Worm (Caenorhabditis elegans) whole organism, early embryonic: ENCODE measurements around the gene F13H8.12.

Experiments
- B0310.2 ChIP-seq: sonication (generic microtip); optimal IDR thresholded peaks from 2 replicates; lab custom pipeline; 2016; ENCODE audit warnings: mild to moderate bottlenecking, missing genetic modification characterization, missing compliant biosample characterization
- F13C5.2 ChIP-seq: sonication (generic microtip); optimal IDR thresholded peaks from 2 replicates; lab custom pipeline; 2017; ENCODE audit warnings: mild to moderate bottlenecking, missing genetic modification characterization, inconsistent platforms, missing compliant biosample characterization
- aly-1 ChIP-seq: sonication (generic microtip); optimal IDR thresholded peaks from 2 replicates; lab custom pipeline; 2016; ENCODE audit warnings: missing genetic modification characterization, missing compliant biosample characterization
- ama-1 ChIP-seq: fragments of 150-350 bp; optimal IDR thresholded peaks from 2 replicates; lab custom pipeline; 2014
- ceh-36 ChIP-seq: sonication (generic microtip); optimal IDR thresholded peaks from 2 replicates; lab custom pipeline; 2016; ENCODE audit warnings: missing genetic modification characterization, inconsistent platforms, missing compliant biosample characterization
- ets-7 ChIP-seq: sonication (generic microtip); optimal IDR thresholded peaks from 2 replicates; lab custom pipeline; 2016; ENCODE audit warnings: missing genotype, missing genetic modification characterization, missing compliant biosample characterization
- flt-1 ChIP-seq: fragments of 200-800 bp; sonication (Bioruptor generic); IDR thresholded peaks from 2 replicates; pipeline ENCODE4 v1.3.6; 2022; ENCODE audit warnings: missing genetic modification characterization, missing compliant biosample characterization
- hmbx-1 ChIP-seq: sonication (generic microtip); optimal IDR thresholded peaks from 2 replicates; lab custom pipeline; 2016; ENCODE audit warnings: mild to moderate bottlenecking, missing genetic modification characterization, missing compliant biosample characterization
- hmg-4 ChIP-seq: fragments of 200-800 bp; sonication (Bioruptor generic); optimal IDR thresholded peaks from 2 replicates; lab custom pipeline; 2018; ENCODE audit warnings: mild to moderate bottlenecking, missing genetic modification characterization, missing compliant biosample characterization
- hnd-1 ChIP-seq: sonication (generic microtip); optimal IDR thresholded peaks from 2 replicates; lab custom pipeline; 2016; ENCODE audit warnings: missing genetic modification characterization, missing compliant biosample characterization
- scrt-1 ChIP-seq: fragments of 200-800 bp; sonication (Bioruptor generic); IDR thresholded peaks from 2 replicates; pipeline ENCODE4 v1.3.6; 2022; ENCODE audit warnings: missing genetic modification characterization, missing compliant biosample characterization
- tbx-11 ChIP-seq: fragments of 200-800 bp; sonication (Bioruptor generic); IDR thresholded peaks from 2 replicates; pipeline ENCODE4 v1.3.6; 2022; ENCODE audit warnings: missing genetic modification characterization, missing compliant biosample characterization
- tbx-37 ChIP-seq: fragments of 200-800 bp; sonication (Bioruptor generic); conservative IDR thresholded peaks from 2 replicates; pipeline ENCODE4 v1.3.6; 2022; ENCODE audit warnings: missing genetic modification reagents, missing genetic modification characterization, missing compliant biosample characterization
- tra-4 ChIP-seq: sonication (generic microtip); optimal IDR thresholded peaks from 2 replicates; lab custom pipeline; 2017; ENCODE audit warnings: missing genetic modification characterization, missing compliant biosample characterization

DNA sequence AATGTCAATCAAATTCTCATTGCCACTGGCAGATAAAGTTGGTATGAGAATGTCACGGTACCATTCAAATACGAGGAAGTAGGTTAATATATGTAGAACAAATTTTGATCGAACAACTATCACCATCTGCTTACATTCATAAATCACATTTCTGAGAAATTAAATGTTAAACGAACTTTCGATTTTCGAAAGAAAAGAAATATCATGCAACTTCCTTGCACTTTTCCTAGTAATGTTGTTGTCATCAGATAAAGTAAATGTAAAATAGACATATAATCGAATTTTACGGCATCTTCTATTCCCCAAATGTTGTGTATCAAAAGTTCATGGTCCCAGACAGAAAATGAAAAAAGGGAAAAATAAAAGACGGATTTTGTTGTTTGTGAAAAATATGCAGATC, 49.1 kb downstream of the F13H8.12 start:
- TF ChIP-seq ama-1 (lab: Kevin White, UChicago), result no peak
- no peak for TF ChIP-seq ets-7 (tag; lab: Kevin White, UChicago)
- TF ChIP-seq flt-1 (GFP tag; lab: Robert Waterston, UW), result no peak
- no peak for TF ChIP-seq hnd-1 (tag; lab: Kevin White, UChicago)
- no peak for TF ChIP-seq aly-1 (tag; lab: Kevin White, UChicago)
- no peak for TF ChIP-seq scrt-1 (GFP tag; lab: Robert Waterston, UW)
- TF ChIP-seq F13C5.2, result no peak
- TF ChIP-seq tbx-37, result no peak
- no peak for TF ChIP-seq hmbx-1 (tag; lab: Kevin White, UChicago)
- no peak for TF ChIP-seq ceh-36 (tag; lab: Kevin White, UChicago)
- no peak for TF ChIP-seq tbx-11
- no peak for TF ChIP-seq tra-4
- no peak for TF ChIP-seq hmg-4 (GFP tag; lab: Kevin White, UChicago)
- no peak for TF ChIP-seq B0310.2 (tag; lab: Kevin White, UChicago)
